Fruit fly (Drosophila melanogaster) whole organism, prepupa: ENCODE data around the gene Mgat2.
A peak's percentile ranks its signal among the peaks of the same experiment; 100 is the strongest.

Source experiments
- CG10631 ChIP-seq: fragments of 200-800 bp; sonication (Bioruptor generic); optimal IDR thresholded peaks from 2 replicates; lab custom pipeline; 2016; ENCODE audit warnings: missing biosample characterization, missing genetic modification characterization
- CG11294 ChIP-seq: fragments of 200-800 bp; sonication (Bioruptor generic); IDR thresholded peaks from 2 replicates; pipeline ENCODE4 v1.3.6; 2022; ENCODE audit warnings: missing biosample characterization, missing genetic modification characterization
- CG11762 ChIP-seq: fragments of 200-800 bp; sonication (Bioruptor generic); optimal IDR thresholded peaks from 3 replicates; lab custom pipeline; 2016; ENCODE audit warnings: missing biosample characterization, missing genetic modification characterization; ENCODE audit not compliant: insufficient read depth
- CG11902 ChIP-seq: fragments of 200-800 bp; sonication (Bioruptor generic); optimal IDR thresholded peaks from 3 replicates; lab custom pipeline; 2016; ENCODE audit warnings: missing biosample characterization, missing genetic modification characterization
- CG15336 ChIP-seq: fragments of 200-800 bp; sonication (Bioruptor generic); IDR thresholded peaks from 2 replicates; pipeline ENCODE4 v1.3.6; 2022; ENCODE audit warnings: missing biosample characterization, missing genetic modification characterization
- CG3032 ChIP-seq: fragments of 200-800 bp; optimal IDR thresholded peaks from 2 replicates; lab custom pipeline; 2019; ENCODE audit warnings: missing biosample characterization, mild to moderate bottlenecking, missing genetic modification characterization, moderate library complexity
- CG31627 ChIP-seq: fragments of 200-800 bp; sonication (Bioruptor generic); optimal IDR thresholded peaks from 3 replicates; lab custom pipeline; 2016; ENCODE audit warnings: missing biosample characterization, missing genetic modification characterization
- CG32006 ChIP-seq: fragments of 200-800 bp; sonication (Bioruptor generic); optimal IDR thresholded peaks from 3 replicates; lab custom pipeline; 2017; ENCODE audit warnings: missing biosample characterization, mild to moderate bottlenecking, missing genetic modification characterization
- CG34406 ChIP-seq: fragments of 200-800 bp; sonication (Bioruptor generic); optimal IDR thresholded peaks from 3 replicates; lab custom pipeline; 2016; ENCODE audit warnings: missing biosample characterization, missing genetic modification characterization
- CG3919 ChIP-seq: fragments of 200-800 bp; sonication (Bioruptor generic); optimal IDR thresholded peaks from 3 replicates; lab custom pipeline; 2016; ENCODE audit warnings: missing biosample characterization, missing genetic modification characterization
- CG4318 ChIP-seq: fragments of 200-800 bp; sonication (Bioruptor generic); optimal IDR thresholded peaks from 3 replicates; lab custom pipeline; 2017; ENCODE audit warnings: missing biosample characterization, mild to moderate bottlenecking, missing genetic modification characterization
- CG6163 ChIP-seq: fragments of 200-800 bp; sonication (Bioruptor generic); IDR thresholded peaks from 3 replicates; pipeline ENCODE4 v1.3.6; 2022; ENCODE audit warnings: missing biosample characterization, missing genetic modification characterization
- CG6792 ChIP-seq: fragments of 200-800 bp; sonication (Bioruptor generic); optimal IDR thresholded peaks from 3 replicates; lab custom pipeline; 2016; ENCODE audit warnings: missing biosample characterization, missing genetic modification characterization
- CG6808 ChIP-seq: fragments of 200-800 bp; sonication (Bioruptor generic); optimal IDR thresholded peaks from 3 replicates; lab custom pipeline; 2017; ENCODE audit warnings: missing biosample characterization, missing genetic modification characterization, mild to moderate bottlenecking, moderate library complexity, missing genetic modification reagents
- CG7368 ChIP-seq: fragments of 200-800 bp; sonication (Bioruptor generic); optimal IDR thresholded peaks from 3 replicates; lab custom pipeline; 2016; ENCODE audit warnings: missing biosample characterization, missing genetic modification characterization
- CG8119 ChIP-seq: fragments of 200-800 bp; sonication (Bioruptor generic); IDR thresholded peaks from 3 replicates; pipeline ENCODE4 v1.3.6; 2022; ENCODE audit warnings: missing biosample characterization, missing genetic modification characterization
- CG8319 ChIP-seq: fragments of 200-800 bp; sonication (Bioruptor generic); optimal IDR thresholded peaks from 3 replicates; lab custom pipeline; 2016; ENCODE audit warnings: missing biosample characterization, missing genetic modification characterization
- CG9139 ChIP-seq: fragments of 200-800 bp; sonication (Bioruptor generic); optimal IDR thresholded peaks from 3 replicates; lab custom pipeline; 2017; ENCODE audit warnings: missing biosample characterization, mild to moderate bottlenecking, missing genetic modification characterization
- Eip78C ChIP-seq: fragments of 200-800 bp; sonication (Bioruptor generic); peaks from one replicate; lab custom pipeline; 2016; ENCODE audit warnings: missing biosample characterization, missing genetic modification characterization
- Ets21C ChIP-seq: fragments of 200-800 bp; sonication (Bioruptor generic); optimal IDR thresholded peaks from 3 replicates; lab custom pipeline; 2016; ENCODE audit warnings: missing biosample characterization, missing genetic modification characterization
- Ets96B ChIP-seq: fragments of 200-800 bp; optimal IDR thresholded peaks from 2 replicates; lab custom pipeline; 2019; ENCODE audit warnings: missing biosample characterization, mild to moderate bottlenecking, missing genetic modification characterization, moderate library complexity
- Gug ChIP-seq: fragments of 200-800 bp; sonication (Bioruptor generic); IDR thresholded peaks from 2 replicates; pipeline ENCODE4 v1.3.6; 2022; ENCODE audit warnings: missing biosample characterization, missing genetic modification characterization
- Hr38 ChIP-seq: sonication (Bioruptor generic); optimal IDR thresholded peaks from 2 replicates; lab custom pipeline; 2016; ENCODE audit warnings: missing biosample characterization, missing genetic modification characterization
- Hr39 ChIP-seq: fragments of 200-800 bp; sonication (Bioruptor generic); optimal IDR thresholded peaks from 2 replicates; lab custom pipeline; 2016; ENCODE audit warnings: missing biosample characterization, missing genetic modification characterization
- Hr4 ChIP-seq: fragments of 200-800 bp; sonication (Bioruptor generic); optimal IDR thresholded peaks from 3 replicates; lab custom pipeline; 2016; ENCODE audit warnings: missing biosample characterization, missing genetic modification characterization
- Lpt ChIP-seq: fragments of 200-800 bp; sonication (Bioruptor generic); optimal IDR thresholded peaks from 3 replicates; lab custom pipeline; 2016; ENCODE audit warnings: missing biosample characterization, missing genetic modification characterization
- OdsH ChIP-seq: fragments of 200-800 bp; sonication (Bioruptor generic); optimal IDR thresholded peaks from 3 replicates; lab custom pipeline; 2016; ENCODE audit warnings: missing biosample characterization, missing genetic modification characterization
- Sox102F ChIP-seq: fragments of 200-800 bp; sonication (Bioruptor generic); optimal IDR thresholded peaks from 2 replicates; lab custom pipeline; 2016; ENCODE audit warnings: missing biosample characterization, mild to moderate bottlenecking, missing genetic modification characterization
- Sox14 ChIP-seq: fragments of 200-800 bp; sonication (Bioruptor generic); optimal IDR thresholded peaks from 3 replicates; lab custom pipeline; 2016; ENCODE audit warnings: missing biosample characterization, missing genetic modification characterization
- Sox15 ChIP-seq: fragments of 200-800 bp; sonication (Bioruptor generic); optimal IDR thresholded peaks from 3 replicates; lab custom pipeline; 2016; ENCODE audit warnings: missing biosample characterization, missing genetic modification characterization
- achi ChIP-seq: fragments of 200-800 bp; sonication (Bioruptor generic); optimal IDR thresholded peaks from 3 replicates; lab custom pipeline; 2016; ENCODE audit warnings: missing biosample characterization, missing genetic modification characterization
- cyc ChIP-seq: fragments of 200-800 bp; sonication (Bioruptor generic); optimal IDR thresholded peaks from 3 replicates; lab custom pipeline; 2016; ENCODE audit warnings: missing biosample characterization, missing genetic modification characterization
- esn ChIP-seq: fragments of 200-800 bp; sonication (Bioruptor generic); optimal IDR thresholded peaks from 2 replicates; lab custom pipeline; 2016; ENCODE audit warnings: missing biosample characterization, mild to moderate bottlenecking, missing genetic modification characterization, moderate library complexity
- fd59A ChIP-seq: fragments of 200-800 bp; sonication (Bioruptor generic); optimal IDR thresholded peaks from 2 replicates; lab custom pipeline; 2017; ENCODE audit warnings: missing biosample characterization, mild to moderate bottlenecking, missing genetic modification characterization, missing genetic modification reagents
- fd85E ChIP-seq: fragments of 200-800 bp; sonication (Bioruptor generic); optimal IDR thresholded peaks from 3 replicates; lab custom pipeline; 2016; ENCODE audit warnings: missing biosample characterization, missing genetic modification characterization
- fkh ChIP-seq: fragments of 200-800 bp; sonication (Bioruptor generic); optimal IDR thresholded peaks from 3 replicates; lab custom pipeline; 2017; ENCODE audit warnings: missing biosample characterization, mild to moderate bottlenecking, missing genetic modification characterization, moderate library complexity
- lz ChIP-seq: fragments of 200-800 bp; sonication (Bioruptor generic); optimal IDR thresholded peaks from 3 replicates; lab custom pipeline; 2016; ENCODE audit warnings: missing biosample characterization, missing genetic modification characterization
- net ChIP-seq: fragments of 200-800 bp; sonication (Bioruptor generic); optimal IDR thresholded peaks from 3 replicates; lab custom pipeline; 2016; ENCODE audit warnings: missing biosample characterization, missing genetic modification characterization
- salr ChIP-seq, 2 experiments: fragments of 200-800 bp; sonication (Bioruptor generic); optimal IDR thresholded peaks; 3 replicates each; lab custom pipeline; 2016 to 2018; ENCODE audit warnings: missing biosample characterization in 2 of 2, missing genetic modification characterization in 2 of 2, mild to moderate bottlenecking in 1 of 2
- spab ChIP-seq: fragments of 200-800 bp; sonication (Bioruptor generic); optimal IDR thresholded peaks from 2 replicates; lab custom pipeline; 2017; ENCODE audit warnings: missing biosample characterization, mild to moderate bottlenecking, missing genetic modification characterization, missing genetic modification reagents
- ss ChIP-seq, 2 experiments: fragments of 200-800 bp; sonication (Bioruptor generic); optimal IDR thresholded peaks; 2 replicates in 1 of 2; 3 replicates in 1 of 2; lab custom pipeline; 2017 to 2018; ENCODE audit warnings: mild to moderate bottlenecking in 2 of 2, missing biosample characterization in 2 of 2, missing genetic modification characterization in 2 of 2, moderate library complexity in 1 of 2
- svp ChIP-seq: fragments of 200-800 bp; sonication (Bioruptor generic); peaks from one replicate; lab custom pipeline; 2016; ENCODE audit warnings: missing biosample characterization, missing genetic modification characterization
- topi ChIP-seq: fragments of 200-800 bp; sonication (Bioruptor generic); optimal IDR thresholded peaks from 3 replicates; lab custom pipeline; 2016; ENCODE audit warnings: missing biosample characterization, missing genetic modification characterization
- vri ChIP-seq: fragments of 200-800 bp; sonication (Bioruptor generic); optimal IDR thresholded peaks from 3 replicates; lab custom pipeline; 2016; ENCODE audit warnings: missing biosample characterization, mild to moderate bottlenecking, missing genetic modification characterization

Mgat2 gene

DNA sequence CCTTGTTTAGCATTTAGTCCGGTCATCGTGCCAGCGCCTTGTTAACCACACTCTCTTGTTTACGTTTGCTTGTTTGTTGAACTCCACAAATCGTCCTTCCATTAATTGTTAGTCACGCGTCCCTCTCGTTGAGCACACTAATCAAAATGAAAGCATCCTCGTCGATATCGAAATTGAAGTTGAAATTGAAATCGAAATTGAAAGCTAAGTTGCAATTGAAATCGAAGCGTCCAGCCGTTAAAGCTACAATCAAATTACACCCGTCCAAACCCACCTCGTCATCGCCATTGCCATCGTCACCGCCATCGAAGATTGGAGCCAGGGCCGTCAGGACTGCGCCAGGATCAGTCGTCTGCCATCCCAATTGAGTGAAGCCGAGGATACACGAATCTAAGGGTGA, 1.4 kb upstream of the Mgat2 start:
- TF ChIP-seq CG10631 (GFP tag; lab: Kevin White, UChicago) (no peak), salr (GFP tag; optimal IDR thresholded peaks at IDR 0.05; lab: Kevin White, UChicago) (no peak), CG3032 (tag; lab: Kevin White, UChicago) (no peak), OdsH (no peak), CG15336 (GFP tag; lab: Robert Waterston, UW) (no peak)

DNA sequence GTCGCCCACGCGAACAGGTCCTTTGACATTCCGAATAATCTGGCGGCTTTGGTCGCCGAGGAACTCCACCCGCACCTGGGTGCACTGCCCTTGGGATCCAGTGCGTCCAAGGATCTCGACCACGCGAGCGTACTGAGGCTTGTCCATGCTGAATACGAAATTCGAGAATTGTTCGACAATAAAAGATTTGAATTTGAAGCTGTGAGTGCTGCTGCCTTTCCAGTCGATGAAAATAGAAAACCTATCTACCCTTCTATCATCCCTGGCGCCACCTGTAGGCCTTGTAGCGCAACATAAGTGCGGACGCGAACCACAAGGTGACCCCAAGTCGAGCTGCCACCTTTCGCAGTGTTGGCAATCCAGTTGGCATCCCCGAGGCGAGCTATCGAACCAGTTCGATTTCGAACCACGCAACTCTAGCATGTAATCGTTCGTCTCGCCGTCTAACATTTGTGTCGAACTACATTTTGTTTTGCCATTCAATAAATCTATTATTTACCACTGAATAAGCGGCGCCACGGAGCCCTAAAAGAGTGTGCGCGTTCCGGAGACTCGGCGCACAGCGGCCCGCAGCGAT, 519 bp upstream of the Mgat2 start, which contains the start of the genes RpS28a and Axn:
Gene RpS28a, minus strand, starts transcription at position 197 of the 577 bp plus-strand sequence.
Gene Axn, plus strand, starts transcription at position 391 of the 577 bp plus-strand sequence.
- TF ChIP-seq cyc (peak; percentile 1), vri (GFP tag; lab: Kevin White, UChicago) (no peak), CG8319 (GFP tag; lab: Kevin White, UChicago) (peak; percentile 100), spab (GFP tag; lab: Kevin White, UChicago) (no peak), Hr38 (GFP tag; lab: Kevin White, UChicago) (no peak), ss (GFP tag; optimal IDR thresholded peaks at IDR 0.05; lab: Kevin White, UChicago) (no peak), CG11294 (GFP tag; lab: Robert Waterston, UW) (no peak), Lpt (GFP tag; lab: Kevin White, UChicago) (no peak), CG32006 (GFP tag; lab: Kevin White, UChicago) (no peak), CG31627 (GFP tag; lab: Kevin White, UChicago) (peak; percentile 6), CG3919 (GFP tag; lab: Kevin White, UChicago) (no peak), fd85E (GFP tag; lab: Kevin White, UChicago) (no peak), Hr39 (GFP tag; lab: Kevin White, UChicago) (peak; percentile 9), CG6808 (GFP tag; lab: Kevin White, UChicago) (no peak), fkh (GFP tag; lab: Kevin White, UChicago) (no peak), CG4318 (GFP tag; lab: Kevin White, UChicago) (no peak), CG8119 (GFP tag; lab: Robert Waterston, UW) (no peak), CG7368 (GFP tag; lab: Kevin White, UChicago) (no peak), svp (GFP tag; lab: Kevin White, UChicago) (peak; percentile 96), Sox102F (GFP tag; lab: Kevin White, UChicago) (no peak)

DNA sequence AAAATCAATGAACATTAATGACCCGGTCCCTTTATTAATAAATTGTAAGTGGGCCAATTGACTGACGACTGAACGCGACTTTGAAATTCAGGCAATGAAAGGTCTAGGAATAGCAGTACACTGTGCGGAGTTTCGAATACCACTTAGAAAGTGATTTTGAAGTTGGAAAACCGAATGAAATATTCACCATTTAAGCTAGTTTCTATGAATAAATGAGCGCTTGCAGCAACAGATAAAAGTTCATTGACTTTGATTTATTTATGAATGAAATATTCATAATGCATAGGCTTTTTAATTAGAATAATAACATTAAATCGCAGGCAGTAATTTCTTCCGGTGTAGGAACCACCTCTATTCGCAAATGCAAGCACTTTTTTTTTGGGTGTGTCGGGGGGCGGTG, 1.0 kb downstream of the Mgat2 start:
- TF ChIP-seq CG11902 (GFP tag; lab: Kevin White, UChicago): no peak
- no peak for TF ChIP-seq fkh (GFP tag; lab: Kevin White, UChicago)
- peak; percentile 50; the same call in 1 of the 2 replicates for TF ChIP-seq Gug
- no peak for TF ChIP-seq CG8319 (GFP tag; lab: Kevin White, UChicago)
- TF ChIP-seq CG9139: no peak
- TF ChIP-seq CG6808 (GFP tag; lab: Kevin White, UChicago): no peak
- TF ChIP-seq Hr4 (GFP tag; lab: Kevin White, UChicago): no peak
- peak; percentile 18 for TF ChIP-seq esn (GFP tag; lab: Kevin White, UChicago)
- TF ChIP-seq CG6163 (GFP tag; lab: Robert Waterston, UW): peak; percentile 74; the same call in 2 of the 3 replicates
- TF ChIP-seq vri (GFP tag; lab: Kevin White, UChicago): no peak
- TF ChIP-seq CG11294 (GFP tag; lab: Robert Waterston, UW): peak; percentile 12; the same call in 1 of the 2 replicates
- TF ChIP-seq Ets96B: no peak
- no peak for TF ChIP-seq Ets21C (GFP tag; lab: Kevin White, UChicago)
- peak; percentile 17 for TF ChIP-seq CG34406 (GFP tag; lab: Kevin White, UChicago)
- no peak for TF ChIP-seq OdsH
- TF ChIP-seq CG7368 (GFP tag; lab: Kevin White, UChicago): no peak
- peak; percentile 25 for TF ChIP-seq fd59A (GFP tag; lab: Kevin White, UChicago)
- TF ChIP-seq Sox14: peak; percentile 7
- peak; percentile 1 for TF ChIP-seq achi (GFP tag; lab: Kevin White, UChicago)
- TF ChIP-seq topi (GFP tag; lab: Kevin White, UChicago): peak; percentile 12
- TF ChIP-seq lz (GFP tag; lab: Kevin White, UChicago): peak; percentile 11
- TF ChIP-seq CG3919 (GFP tag; lab: Kevin White, UChicago): peak; percentile 31
- TF ChIP-seq CG31627 (GFP tag; lab: Kevin White, UChicago): no peak
- TF ChIP-seq fd85E (GFP tag; lab: Kevin White, UChicago): no peak
- peak; percentile 69 for TF ChIP-seq Eip78C
- TF ChIP-seq spab (GFP tag; lab: Kevin White, UChicago): no peak
- TF ChIP-seq Hr39 (GFP tag; lab: Kevin White, UChicago): peak; percentile 8
- no peak for TF ChIP-seq CG4318 (GFP tag; lab: Kevin White, UChicago)
- TF ChIP-seq CG3032 (tag; lab: Kevin White, UChicago): peak; percentile 23
- no peak for TF ChIP-seq Sox15 (GFP tag; lab: Kevin White, UChicago)
- peak; percentile 33 for TF ChIP-seq net (GFP tag; lab: Kevin White, UChicago)
- TF ChIP-seq CG11762 (GFP tag; lab: Kevin White, UChicago): no peak
- peak; percentile 72 for TF ChIP-seq CG15336 (GFP tag; lab: Robert Waterston, UW)
- peak in 1 of 2 experiments; percentile 18 for TF ChIP-seq ss (GFP tag; optimal IDR thresholded peaks at IDR 0.05; lab: Kevin White, UChicago)
- TF ChIP-seq Sox102F (GFP tag; lab: Kevin White, UChicago): peak; percentile 24
- TF ChIP-seq Hr38 (GFP tag; lab: Kevin White, UChicago): no peak
- TF ChIP-seq CG6792 (GFP tag; lab: Kevin White, UChicago): peak; percentile 24
